Fruit fly (Drosophila melanogaster): ENCODE results near the gene Fadd.

The Fadd gene

DNA sequence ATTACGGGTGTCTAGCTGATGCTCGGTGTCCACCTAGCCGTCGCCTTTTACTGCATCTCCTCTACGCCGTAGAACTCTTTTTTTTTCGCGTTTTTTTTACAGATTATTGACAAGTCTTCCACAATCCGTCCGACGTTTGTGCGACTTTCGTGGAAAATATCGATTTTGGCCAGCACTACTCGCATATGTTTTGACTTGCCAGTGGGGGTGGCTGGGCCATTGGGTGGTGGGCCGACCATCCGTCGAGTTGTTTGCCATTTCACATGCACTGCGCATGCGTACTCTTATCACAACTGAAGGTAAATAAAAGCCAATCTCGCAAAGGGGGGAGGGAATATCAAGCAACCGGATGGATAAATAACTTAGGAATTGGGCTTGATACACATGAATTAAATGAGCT, 2.5 kb upstream of the Fadd start, which contains the start of gene CG13409:
TSS of gene CG13409 (minus strand) at position 163 of the 400 bp plus-strand sequence.
- TF ChIP-seq CG17801 (GFP tag; optimal IDR thresholded peaks at IDR 0.05; ENCODE audit: partially characterized antibody): no peak

DNA sequence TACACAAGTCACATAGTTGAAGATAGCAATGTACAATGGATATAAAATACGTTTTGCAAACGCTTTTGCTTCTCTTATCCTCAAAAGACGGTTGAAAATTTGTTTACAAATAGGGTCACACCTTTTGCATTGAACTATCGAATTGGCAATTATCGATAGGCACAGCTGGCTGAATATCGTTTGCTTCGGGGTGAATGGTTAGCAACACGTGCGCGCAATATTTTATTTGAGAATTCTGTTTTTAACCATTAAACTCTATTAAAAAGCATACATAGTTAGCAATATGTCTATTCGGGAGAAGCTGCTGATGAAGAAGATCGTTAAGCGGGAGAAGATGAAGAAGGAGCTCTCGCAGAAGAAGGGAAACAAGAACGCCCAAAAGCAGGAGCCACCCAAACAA, 1.3 kb downstream of the Fadd start:
- no peak for TF ChIP-seq CG17801 (GFP tag; optimal IDR thresholded peaks at IDR 0.05; ENCODE audit: partially characterized antibody)

DNA sequence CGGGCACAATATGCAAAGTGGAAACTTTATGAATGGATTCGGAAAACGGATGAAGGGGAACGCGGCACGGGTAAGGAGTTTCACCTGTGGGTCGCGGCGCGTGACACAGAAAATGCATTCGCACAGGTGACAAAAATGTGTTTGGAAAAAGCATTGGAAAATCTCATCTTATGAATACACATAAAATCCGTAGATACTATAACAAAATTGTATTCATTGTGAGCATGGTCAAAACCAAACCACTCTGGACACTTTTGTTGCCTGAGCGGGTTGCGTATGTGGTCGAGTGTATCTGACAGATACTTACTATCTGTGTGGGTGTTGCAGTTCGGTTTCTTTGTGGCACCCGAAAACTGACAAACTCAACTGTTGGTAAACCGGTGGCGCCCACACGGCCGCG, 5.2 kb downstream of the Fadd start:
- TF ChIP-seq CG17801 (GFP tag; optimal IDR thresholded peaks at IDR 0.05; ENCODE audit: partially characterized antibody): no peak

DNA sequence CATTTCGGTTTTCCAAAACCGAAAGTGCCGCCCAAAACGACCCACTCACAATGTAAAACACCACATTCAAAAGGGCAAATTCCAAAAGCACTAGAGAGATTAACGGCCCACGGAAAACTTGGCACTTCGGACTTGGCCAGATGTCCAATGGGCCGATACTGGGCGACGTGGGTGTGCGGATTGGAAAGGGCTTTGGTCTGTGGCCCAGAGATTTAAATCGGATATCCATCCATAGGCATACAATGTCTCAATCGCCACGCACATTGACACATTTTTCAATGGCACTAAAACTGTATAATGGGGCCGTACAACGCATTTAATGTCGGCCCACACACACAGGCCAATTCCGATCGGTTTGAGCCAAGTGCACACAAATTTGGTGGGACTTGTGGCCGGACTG, 6.1 kb downstream of the Fadd start:
- no peak for TF ChIP-seq CG17801 (GFP tag; optimal IDR thresholded peaks at IDR 0.05; ENCODE audit: partially characterized antibody)

dm6 chr3R:22041625-22042282, 7.5 kb downstream of the Fadd start, which contains the start of gene how:
how (plus strand) TSS chr3R:22042191.
- TF ChIP-seq CG17801 (GFP tag; optimal IDR thresholded peaks at IDR 0.05; ENCODE audit: partially characterized antibody): no peak

- TF ChIP-seq CG17801 (GFP tag; optimal IDR thresholded peaks at IDR 0.05; ENCODE audit: partially characterized antibody): no peak
Measured at dm6 chr3R:22042283-22042875, 8.1 kb downstream of the Fadd start.

DNA sequence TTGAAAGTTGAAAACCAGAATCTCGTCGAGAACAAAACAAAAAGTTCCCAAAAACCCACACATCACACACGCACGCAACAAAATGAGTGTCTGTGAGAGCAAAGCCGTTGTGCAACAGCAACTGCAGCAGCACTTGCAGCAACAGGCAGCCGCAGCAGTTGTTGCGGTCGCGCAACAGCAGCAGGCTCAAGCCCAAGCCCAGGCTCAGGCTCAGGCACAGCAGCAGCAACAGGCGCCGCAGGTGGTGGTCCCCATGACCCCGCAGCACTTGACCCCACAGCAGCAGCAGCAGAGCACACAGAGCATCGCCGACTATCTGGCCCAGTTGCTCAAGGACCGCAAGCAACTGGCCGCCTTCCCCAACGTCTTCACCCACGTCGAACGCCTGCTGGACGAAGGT, 8.7 kb downstream of the Fadd start:
- TF ChIP-seq CG17801 (GFP tag; optimal IDR thresholded peaks at IDR 0.05; ENCODE audit: partially characterized antibody): no peak

DNA sequence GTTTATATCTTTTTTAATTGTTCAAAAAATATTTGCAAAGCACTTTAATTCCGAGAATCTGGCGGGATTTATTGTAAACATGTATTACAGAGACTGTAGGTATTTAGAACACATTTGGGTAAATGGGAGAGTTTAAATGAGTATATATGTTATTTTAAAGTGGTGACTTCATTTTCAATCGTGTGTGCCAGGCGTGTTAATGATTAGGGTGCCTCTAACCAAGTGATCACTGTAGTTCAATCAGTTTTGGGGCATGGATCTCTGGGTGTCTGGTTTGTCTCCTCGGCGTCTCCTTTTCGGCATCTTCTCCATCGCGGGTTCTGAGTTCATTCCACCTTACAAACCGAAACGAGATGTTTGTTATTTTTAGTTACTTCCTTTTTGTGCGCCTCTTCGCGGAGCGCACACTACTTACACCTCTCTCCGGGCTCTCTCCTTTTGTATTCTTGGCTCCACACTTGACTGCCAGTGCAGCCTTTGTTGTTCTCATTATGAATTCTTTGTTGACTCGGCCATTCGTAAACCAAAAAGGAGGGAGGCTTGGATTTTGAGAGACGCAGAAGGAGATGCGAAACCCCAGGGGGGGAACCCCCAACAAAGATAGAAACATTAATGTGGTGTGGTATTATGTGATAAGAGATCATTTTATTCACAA, 9.6 kb downstream of the Fadd start:
- TF ChIP-seq CG17801 (GFP tag; optimal IDR thresholded peaks at IDR 0.05; ENCODE audit: partially characterized antibody): no peak

DNA sequence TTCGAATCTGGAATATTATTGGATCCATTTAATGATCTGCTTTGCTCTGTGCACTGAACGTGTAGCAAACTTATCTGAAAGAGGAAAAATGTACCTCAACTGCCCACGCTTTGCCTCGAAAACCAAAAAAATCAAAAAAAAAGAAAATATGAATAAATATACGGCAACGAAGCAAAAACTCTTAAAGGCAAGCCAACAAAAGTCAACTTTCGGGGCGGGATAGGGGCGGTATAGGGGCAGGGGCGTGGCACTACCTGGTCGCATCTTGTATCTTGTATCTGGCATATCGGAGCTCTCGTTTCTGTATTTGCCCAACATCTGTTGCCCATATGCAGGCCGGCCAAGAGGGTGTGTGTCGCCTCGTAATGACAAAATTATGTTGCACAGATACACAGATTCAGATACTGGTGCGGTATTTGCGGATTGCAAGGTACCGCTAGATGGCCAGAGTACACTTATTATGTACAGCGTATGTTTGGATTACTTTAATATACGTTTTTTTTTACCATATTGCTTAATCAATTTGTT, 10.3 kb downstream of the Fadd start:
- TF ChIP-seq CG17801 (GFP tag; optimal IDR thresholded peaks at IDR 0.05; ENCODE audit: partially characterized antibody): no peak

DNA sequence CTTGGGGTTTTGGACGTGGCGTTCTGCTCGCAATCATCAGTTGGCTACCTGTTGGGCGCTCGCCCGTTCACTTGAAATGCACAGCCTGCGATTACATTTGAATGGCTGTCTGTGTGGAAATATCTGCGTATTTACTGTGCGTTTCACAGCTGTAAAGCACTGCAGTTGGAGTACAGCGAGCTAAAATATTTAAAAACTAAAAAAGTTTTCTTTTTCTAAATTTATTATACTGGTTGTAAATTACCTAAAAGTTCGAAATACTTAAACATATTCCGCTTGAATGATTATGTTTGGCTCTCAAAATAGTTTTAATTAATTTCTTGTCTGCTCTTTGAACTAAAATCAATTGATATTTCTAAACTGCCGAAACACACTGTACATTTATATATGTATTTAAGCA, 12.0 kb downstream of the Fadd start:
- no peak for TF ChIP-seq CG17801 (GFP tag; optimal IDR thresholded peaks at IDR 0.05; ENCODE audit: partially characterized antibody)

DNA sequence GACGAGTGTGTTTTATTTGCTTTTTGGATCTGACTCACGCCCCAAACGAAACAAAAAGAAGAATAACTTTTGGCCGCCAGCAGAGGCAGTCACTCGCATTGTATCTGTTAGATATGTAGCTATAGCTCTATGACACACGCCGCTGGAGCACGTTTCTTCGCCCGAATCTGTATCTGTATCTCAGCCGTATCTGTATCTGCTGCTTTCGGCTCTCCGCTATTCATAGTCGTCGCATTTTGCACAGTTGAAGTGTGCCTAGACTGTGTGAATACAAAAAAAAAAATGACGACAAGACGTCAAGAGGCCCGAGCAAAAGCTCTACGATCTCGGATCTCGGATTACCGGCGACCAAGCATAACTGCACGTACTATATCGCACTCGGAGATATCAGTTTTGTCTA, 12.5 kb downstream of the Fadd start:
- no peak for TF ChIP-seq CG17801 (GFP tag; optimal IDR thresholded peaks at IDR 0.05; ENCODE audit: partially characterized antibody)

DNA sequence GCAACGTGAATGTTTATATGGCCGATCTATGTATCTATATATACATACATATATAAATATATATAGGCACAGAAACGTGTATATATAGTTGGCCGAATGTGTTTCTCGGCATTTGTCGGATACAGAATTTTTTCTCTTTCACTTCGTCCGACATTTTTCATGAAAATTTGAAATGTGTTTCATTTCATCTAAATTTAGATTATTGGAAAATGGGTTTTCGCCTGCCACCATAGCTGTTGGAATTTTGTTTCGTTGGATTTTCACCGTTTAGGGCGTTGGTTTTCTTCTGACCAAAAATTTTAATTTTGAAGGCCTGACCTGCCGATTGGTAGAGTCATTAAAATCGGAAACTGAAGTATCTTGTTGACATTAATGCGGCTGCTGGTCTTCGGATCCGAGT, 13.2 kb downstream of the Fadd start:
- TF ChIP-seq CG17801 (GFP tag; optimal IDR thresholded peaks at IDR 0.05; ENCODE audit: partially characterized antibody): no peak

DNA sequence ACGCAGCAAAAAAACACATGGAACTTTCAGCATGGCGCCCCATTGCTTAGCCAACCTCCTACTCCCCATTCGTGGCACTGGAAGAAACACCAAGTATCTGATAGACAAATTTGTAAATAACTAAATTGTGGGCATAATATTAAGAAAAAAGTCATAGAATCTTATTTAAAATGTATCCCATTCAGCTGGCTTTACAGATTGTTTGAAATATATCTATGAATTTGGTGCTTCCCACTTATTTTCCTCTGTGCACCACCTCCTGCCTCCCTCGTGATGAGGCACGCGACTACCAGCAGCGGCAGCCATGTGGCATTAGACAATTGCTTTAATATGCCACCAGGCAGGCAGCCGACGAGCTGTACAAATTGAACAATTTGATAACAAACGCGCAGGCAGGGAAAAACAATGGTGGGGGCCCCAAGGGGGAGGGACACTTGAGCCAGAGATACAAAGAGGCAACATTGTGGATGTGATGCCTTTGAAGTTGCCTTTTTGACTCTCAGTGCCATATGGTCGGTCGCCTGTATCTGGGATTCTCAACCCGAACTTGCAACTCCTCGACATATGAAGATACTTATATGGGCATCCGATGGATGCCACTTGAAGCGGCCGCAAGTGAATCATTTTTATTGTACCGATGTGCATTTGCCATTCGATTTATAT, 15.0 kb downstream of the Fadd start:
- TF ChIP-seq CG17801 (GFP tag; optimal IDR thresholded peaks at IDR 0.05; ENCODE audit: partially characterized antibody): no peak

dm6 chr3R:22052235-22052634, 18.0 kb downstream of the Fadd start:
- TF ChIP-seq CG17801 (GFP tag; optimal IDR thresholded peaks at IDR 0.05; ENCODE audit: partially characterized antibody): no peak

dm6 chr3R:22053202-22053601, 18.9 kb downstream of the Fadd start:
- no peak for TF ChIP-seq CG17801 (GFP tag; optimal IDR thresholded peaks at IDR 0.05; ENCODE audit: partially characterized antibody)
